Worm (Caenorhabditis elegans): Measurements from ENCODE around the gene clec-190.

The clec-190 gene

ce11 chrIV:15119268-15119667 is 6.7 kb downstream of the clec-190 start:
- TF ChIP-seq ceh-82 (tag; optimal IDR thresholded peaks at IDR 0.05) (no peak), ztf-11 (tag; optimal IDR thresholded peaks at IDR 0.05) (no peak), mml-1 (tag; optimal IDR thresholded peaks at IDR 0.05) (no peak), fos-1 (tag; optimal IDR thresholded peaks at IDR 0.05) (no peak), nhr-76 (tag; optimal IDR thresholded peaks at IDR 0.05) (no peak), ceh-9 (tag; optimal IDR thresholded peaks at IDR 0.05) (no peak), eor-1 (tag; optimal IDR thresholded peaks at IDR 0.05) (no peak), nhr-43 (tag; optimal IDR thresholded peaks at IDR 0.05; ENCODE audit: poor library complexity, severe bottlenecking) (no peak), lsy-12 (tag; optimal IDR thresholded peaks at IDR 0.05) (no peak), egl-5 (tag; optimal IDR thresholded peaks at IDR 0.05) (no peak), skn-1 (tag; optimal IDR thresholded peaks at IDR 0.05) (no peak), elt-1 (tag; optimal IDR thresholded peaks at IDR 0.05) (no peak), ztf-4 (tag; optimal IDR thresholded peaks at IDR 0.05) (no peak), fkh-2 (tag; optimal IDR thresholded peaks at IDR 0.05) (no peak), pqm-1 (tag; optimal IDR thresholded peaks at IDR 0.05) (no peak), hmg-11 (tag; optimal IDR thresholded peaks at IDR 0.05) (no peak), mdl-1 (tag; optimal IDR thresholded peaks at IDR 0.05) (no peak), nhr-12 (tag; optimal IDR thresholded peaks at IDR 0.05) (no peak)

- no peak for TF ChIP-seq egl-5 (tag; optimal IDR thresholded peaks at IDR 0.05)
These were observed 7.5 kb downstream of the clec-190 start, which contains the start of gene M199.136 for ce11 chrIV:15118390-15118789. Gene M199.136 (plus strand): TSS chrIV:15118690.

- no peak for TF ChIP-seq unc-39 (tag; optimal IDR thresholded peaks at IDR 0.05)
- no peak for TF ChIP-seq pqm-1 (tag; optimal IDR thresholded peaks at IDR 0.05)
These were observed 11.6 kb downstream of the clec-190 start, which contains the start of gene M199.135 for ce11 chrIV:15114324-15114723. Gene M199.135 (plus strand): TSS chrIV:15114624.

- no peak for TF ChIP-seq lin-39 (tag; optimal IDR thresholded peaks at IDR 0.05)
- no peak for TF ChIP-seq aly-2 (tag; optimal IDR thresholded peaks at IDR 0.05)
- no peak for TF ChIP-seq mdl-1 (tag; optimal IDR thresholded peaks at IDR 0.05)
- TF ChIP-seq nhr-237 (tag; optimal IDR thresholded peaks at IDR 0.05), result no peak
- no peak for TF ChIP-seq mml-1 (tag; optimal IDR thresholded peaks at IDR 0.05)
- no peak for TF ChIP-seq unc-39 (tag; optimal IDR thresholded peaks at IDR 0.05)
- TF ChIP-seq elt-1 (tag; optimal IDR thresholded peaks at IDR 0.05), result no peak
These were observed 12.8 kb downstream of the clec-190 start, which contains the start of gene M199.134 for ce11 chrIV:15113117-15113516. Gene M199.134 (minus strand): TSS chrIV:15113217.

- TF ChIP-seq skn-1 (tag; optimal IDR thresholded peaks at IDR 0.05), result no peak
- no peak for TF ChIP-seq ceh-28 (tag; optimal IDR thresholded peaks at IDR 0.05)
- no peak for TF ChIP-seq nhr-23 (tag; optimal IDR thresholded peaks at IDR 0.05)
- no peak for TF ChIP-seq tbx-2 (tag; optimal IDR thresholded peaks at IDR 0.05)
- no peak for TF ChIP-seq ztf-11 (tag; optimal IDR thresholded peaks at IDR 0.05)
- no peak for TF ChIP-seq ceh-16 (tag; optimal IDR thresholded peaks at IDR 0.05)
- no peak for TF ChIP-seq egl-27 (tag; optimal IDR thresholded peaks at IDR 0.05)
- TF ChIP-seq nhr-12 (tag; optimal IDR thresholded peaks at IDR 0.05), result no peak
- TF ChIP-seq mml-1 (tag; optimal IDR thresholded peaks at IDR 0.05), result no peak
- TF ChIP-seq hmg-11 (tag; optimal IDR thresholded peaks at IDR 0.05), result no peak
- no peak for TF ChIP-seq nhr-43 (tag; optimal IDR thresholded peaks at IDR 0.05; ENCODE audit: poor library complexity, severe bottlenecking)
- no peak for TF ChIP-seq egl-5 (tag; optimal IDR thresholded peaks at IDR 0.05)
- no peak for TF ChIP-seq jun-1 (tag; optimal IDR thresholded peaks at IDR 0.05)
These were observed 17.4 kb downstream of the clec-190 start, which contains the start of gene M199.2 for ce11 chrIV:15108475-15108874. Gene M199.2 (plus strand): TSS chrIV:15108775.

ce11 chrIV:15107218-15107617 is 18.7 kb downstream of the clec-190 start:
- no peak for TF ChIP-seq egl-5 (tag; optimal IDR thresholded peaks at IDR 0.05)
- TF ChIP-seq ceh-28 (tag; optimal IDR thresholded peaks at IDR 0.05), result peak; percentile 28
- TF ChIP-seq pqm-1 (tag; optimal IDR thresholded peaks at IDR 0.05), result peak; percentile 24
- TF ChIP-seq pha-4 (tag; optimal IDR thresholded peaks at IDR 0.05), result peak; percentile 35

- TF ChIP-seq ztf-11 (tag; optimal IDR thresholded peaks at IDR 0.05) (no peak), nhr-77 (tag; optimal IDR thresholded peaks at IDR 0.05) (no peak), ceh-9 (tag; optimal IDR thresholded peaks at IDR 0.05) (no peak)
These were observed 22.7 kb downstream of the clec-190 start, which contains the start of gene srt-44 for ce11 chrIV:15103224-15103679. Gene srt-44 (plus strand): TSS chrIV:15103629.
